Worm (Caenorhabditis elegans) whole organism, L4 larva: ENCODE measurements around the gene K07C11.10.

Experiments
- ZK546.5 ChIP-seq, 2 experiments: sonication (generic microtip); optimal IDR thresholded peaks; 2 replicates each; lab custom pipeline; 2017; ENCODE audit warnings: missing biosample characterization in 2 of 2, missing genetic modification characterization in 2 of 2
- ceh-28 ChIP-seq: fragments of 150-350 bp; optimal IDR thresholded peaks from 2 replicates; lab custom pipeline; 2014; ENCODE audit warnings: missing biosample characterization, missing genetic modification reagents, missing genetic modification characterization
- daf-8 ChIP-seq: fragments of 200-800 bp; sonication (Bioruptor generic); IDR thresholded peaks from 2 replicates; pipeline ENCODE4 v1.3.6; 2022; ENCODE audit warnings: missing genetic modification characterization, missing compliant biosample characterization
- lir-3 ChIP-seq: sonication (generic microtip); optimal IDR thresholded peaks from 2 replicates; lab custom pipeline; 2016; ENCODE audit warnings: mild to moderate bottlenecking, missing genetic modification characterization, missing compliant biosample characterization
- lsy-2 ChIP-seq, 2 experiments: fragments of 150-350 bp in 1 of 2; sonication (generic microtip) in 1 of 2; optimal IDR thresholded peaks; 2 replicates each; lab custom pipeline; 2014 to 2017; ENCODE audit warnings: missing biosample characterization in 2 of 2, missing genetic modification characterization in 2 of 2
- nhr-11 ChIP-seq: fragments of 150-350 bp; optimal IDR thresholded peaks from 2 replicates; lab custom pipeline; 2014; ENCODE audit warnings: missing biosample characterization, missing genetic modification characterization
- nhr-28 ChIP-seq: fragments of 150-350 bp; optimal IDR thresholded peaks from 2 replicates; lab custom pipeline; 2014; ENCODE audit warnings: missing biosample characterization, missing genetic modification characterization
- snpc-4 ChIP-seq: fragments of 150-350 bp; optimal IDR thresholded peaks from 2 replicates; lab custom pipeline; 2014; ENCODE audit warnings: missing biosample characterization, missing genetic modification characterization

ce11 chrV:8185737-8186136 is 41.0 kb downstream of the K07C11.10 start, which contains the start of gene F20D6.2:
- TF ChIP-seq daf-8 (no peak), lsy-2 (tag; optimal IDR thresholded peaks at IDR 0.05; lab: Kevin White, UChicago) (no peak), nhr-11 (tag; lab: Kevin White, UChicago) (no peak), lir-3 (tag; lab: Kevin White, UChicago) (no peak), ZK546.5 (tag; optimal IDR thresholded peaks at IDR 0.05; lab: Kevin White, UChicago) (no peak), ceh-28 (no peak), nhr-28 (no peak), snpc-4 (tag; lab: Kevin White, UChicago) (no peak)
